Worm (Caenorhabditis elegans) whole organism, mixed stage, embryonic: ENCODE measurements around the gene memi-2.

Source experiments
- M03D4.4 ChIP-seq: sonication (generic microtip); optimal IDR thresholded peaks from 2 replicates; lab custom pipeline; 2017; ENCODE audit warnings: mild to moderate bottlenecking, missing genetic modification characterization, missing compliant biosample characterization
- blmp-1 ChIP-seq: fragments of 150-350 bp; optimal IDR thresholded peaks from 2 replicates; lab custom pipeline; 2014; ENCODE audit warnings: missing biosample characterization, missing genetic modification characterization
- ceh-39 ChIP-seq: fragments of 150-350 bp; optimal IDR thresholded peaks from 2 replicates; lab custom pipeline; 2014; ENCODE audit warnings: missing biosample characterization, missing genetic modification characterization
- ceh-43 ChIP-seq: fragments of 200-800 bp; sonication (Bioruptor generic); optimal IDR thresholded peaks from 2 replicates; lab custom pipeline; 2018; ENCODE audit warnings: mild to moderate bottlenecking, missing genetic modification characterization, moderate library complexity, missing compliant biosample characterization
- ceh-83 ChIP-seq: fragments of 200-800 bp; sonication (Bioruptor generic); optimal IDR thresholded peaks from 2 replicates; lab custom pipeline; 2018; ENCODE audit warnings: mild to moderate bottlenecking, missing genetic modification characterization, missing compliant biosample characterization
- ces-1 ChIP-seq: fragments of 150-350 bp; optimal IDR thresholded peaks from 2 replicates; lab custom pipeline; 2014; ENCODE audit warnings: missing biosample characterization, missing genetic modification reagents, missing genetic modification characterization
- cnd-1 ChIP-seq: fragments of 200-800 bp; sonication (Bioruptor generic); optimal IDR thresholded peaks from 2 replicates; lab custom pipeline; 2018; ENCODE audit warnings: mild to moderate bottlenecking, missing genetic modification characterization, missing compliant biosample characterization
- drap-1 ChIP-seq: fragments of 200-800 bp; sonication (Bioruptor generic); optimal IDR thresholded peaks from 3 replicates; lab custom pipeline; 2018; ENCODE audit warnings: mild to moderate bottlenecking, missing genetic modification characterization, missing compliant biosample characterization
- elt-1 ChIP-seq: sonication (generic microtip); optimal IDR thresholded peaks from 2 replicates; lab custom pipeline; 2017; ENCODE audit warnings: missing genetic modification characterization, mild to moderate bottlenecking, missing compliant biosample characterization, antibody characterized with exemption, moderate library complexity, borderline replicate concordance; ENCODE audit not compliant: insufficient read depth
- elt-3 ChIP-seq: fragments of 150-350 bp; optimal IDR thresholded peaks from 2 replicates; lab custom pipeline; 2014; ENCODE audit warnings: missing biosample characterization, missing genetic modification characterization
- flh-1 ChIP-seq: fragments of 200-800 bp; sonication (Bioruptor generic); optimal IDR thresholded peaks from 2 replicates; lab custom pipeline; 2018; ENCODE audit warnings: mild to moderate bottlenecking, missing genetic modification characterization, moderate library complexity, missing compliant biosample characterization
- ham-2 ChIP-seq: fragments of 200-800 bp; sonication (Bioruptor generic); optimal IDR thresholded peaks from 2 replicates; lab custom pipeline; 2018; ENCODE audit warnings: mild to moderate bottlenecking, missing genetic modification characterization, missing compliant biosample characterization
- hlh-1 ChIP-seq: fragments of 150-350 bp; optimal IDR thresholded peaks from 2 replicates; lab custom pipeline; 2014; ENCODE audit warnings: missing biosample characterization, missing genetic modification reagents, missing genetic modification characterization
- lin-13 ChIP-seq: fragments of 150-350 bp; optimal IDR thresholded peaks from 2 replicates; lab custom pipeline; 2014; ENCODE audit warnings: missing biosample characterization, missing genetic modification characterization
- lin-32 ChIP-seq: fragments of 200-800 bp; sonication (Bioruptor generic); optimal IDR thresholded peaks from 2 replicates; lab custom pipeline; 2018; ENCODE audit warnings: mild to moderate bottlenecking, missing genetic modification characterization, missing compliant biosample characterization
- lsy-2 ChIP-seq: fragments of 150-350 bp; optimal IDR thresholded peaks from 2 replicates; lab custom pipeline; 2014; ENCODE audit warnings: missing biosample characterization, missing genetic modification characterization
- mab-5 ChIP-seq: fragments of 150-350 bp; optimal IDR thresholded peaks from 2 replicates; lab custom pipeline; 2014; ENCODE audit warnings: missing biosample characterization, missing genetic modification characterization
- mep-1 ChIP-seq: fragments of 150-350 bp; optimal IDR thresholded peaks from 2 replicates; lab custom pipeline; 2017; ENCODE audit warnings: missing biosample characterization, missing genetic modification reagents, missing genetic modification characterization, inconsistent platforms
- mls-2 ChIP-seq: sonication (generic microtip); optimal IDR thresholded peaks from 2 replicates; lab custom pipeline; 2016; ENCODE audit warnings: mild to moderate bottlenecking, missing genetic modification characterization, moderate library complexity, missing compliant biosample characterization
- nhr-12 ChIP-seq: fragments of 150-350 bp; optimal IDR thresholded peaks from 2 replicates; lab custom pipeline; 2014; ENCODE audit warnings: missing biosample characterization, missing genetic modification characterization
- nhr-2 ChIP-seq: fragments of 150-350 bp; optimal IDR thresholded peaks from 2 replicates; lab custom pipeline; 2014; ENCODE audit warnings: missing biosample characterization, missing genetic modification characterization
- nhr-237 ChIP-seq: fragments of 150-350 bp; optimal IDR thresholded peaks from 2 replicates; lab custom pipeline; 2014; ENCODE audit warnings: missing biosample characterization, missing genetic modification characterization
- nhr-28 ChIP-seq: fragments of 150-350 bp; optimal IDR thresholded peaks from 2 replicates; lab custom pipeline; 2014; ENCODE audit warnings: missing biosample characterization, missing genetic modification characterization
- nhr-76 ChIP-seq: sonication (generic microtip); optimal IDR thresholded peaks from 2 replicates; lab custom pipeline; 2017; ENCODE audit warnings: missing biosample characterization, missing genetic modification characterization
- pha-4 ChIP-seq: fragments of 150-350 bp; optimal IDR thresholded peaks from 2 replicates; lab custom pipeline; 2018; ENCODE audit warnings: missing biosample characterization, missing genetic modification reagents, missing genetic modification characterization
- sem-2 ChIP-seq: fragments of 200-800 bp; sonication (Bioruptor generic); optimal IDR thresholded peaks from 2 replicates; lab custom pipeline; 2018; ENCODE audit warnings: mild to moderate bottlenecking, missing genetic modification characterization, missing compliant biosample characterization
- snpc-4 ChIP-seq: fragments of 150-350 bp; optimal IDR thresholded peaks from 2 replicates; lab custom pipeline; 2014; ENCODE audit warnings: missing biosample characterization, missing genetic modification characterization
- sptf-1 ChIP-seq: sonication (generic microtip); optimal IDR thresholded peaks from 2 replicates; lab custom pipeline; 2017; ENCODE audit warnings: mild to moderate bottlenecking, missing genetic modification characterization, moderate library complexity, missing compliant biosample characterization
- tbx-8 ChIP-seq: fragments of 200-800 bp; sonication (Bioruptor generic); optimal IDR thresholded peaks from 2 replicates; lab custom pipeline; 2018; ENCODE audit warnings: mild to moderate bottlenecking, missing genetic modification characterization, moderate library complexity, missing compliant biosample characterization
- unc-120 ChIP-seq: sonication (generic microtip); optimal IDR thresholded peaks from 2 replicates; lab custom pipeline; 2017; ENCODE audit warnings: missing genetic modification characterization, missing compliant biosample characterization; ENCODE audit not compliant: poor library complexity, severe bottlenecking
- unc-39 ChIP-seq: fragments of 150-350 bp; optimal IDR thresholded peaks from 2 replicates; lab custom pipeline; 2014; ENCODE audit warnings: missing biosample characterization, missing genetic modification characterization
- unc-62 ChIP-seq: fragments of 150-350 bp; optimal IDR thresholded peaks from 2 replicates; lab custom pipeline; 2014; ENCODE audit warnings: missing biosample characterization, missing genetic modification reagents, missing genetic modification characterization
- zip-8 ChIP-seq: fragments of 150-350 bp; optimal IDR thresholded peaks from 2 replicates; lab custom pipeline; 2014; ENCODE audit warnings: missing biosample characterization, missing genetic modification characterization
- ztf-11 ChIP-seq: fragments of 150-350 bp; optimal IDR thresholded peaks from 2 replicates; lab custom pipeline; 2014; ENCODE audit warnings: missing biosample characterization, missing genetic modification characterization

The memi-2 gene

ce11 chrIV:13412845-13413383 is 12.6 kb upstream of the memi-2 start, which contains the start of gene gcl-1:
Gene gcl-1, minus strand, starts transcription at chrIV:13412895.
- TF ChIP-seq lin-32 (GFP tag; lab: Kevin White, UChicago): no peak
- TF ChIP-seq elt-3 (tag; lab: Kevin White, UChicago): no peak
- no peak for TF ChIP-seq lsy-2 (tag; lab: Kevin White, UChicago)
- TF ChIP-seq sptf-1: no peak
- TF ChIP-seq tbx-8 (GFP tag; lab: Kevin White, UChicago): no peak
- no peak for TF ChIP-seq ztf-11
- TF ChIP-seq nhr-237 (tag; lab: Kevin White, UChicago): no peak
- TF ChIP-seq unc-39: no peak
- TF ChIP-seq ceh-39 (tag; lab: Kevin White, UChicago): no peak
- TF ChIP-seq mab-5 (tag; lab: Kevin White, UChicago): no peak
- no peak for TF ChIP-seq ham-2 (GFP tag; lab: Kevin White, UChicago)
- no peak for TF ChIP-seq nhr-12 (tag; lab: Kevin White, UChicago)
- TF ChIP-seq hlh-1 (tag; lab: Kevin White, UChicago): peak; percentile 7
- TF ChIP-seq cnd-1 (tag; lab: Kevin White, UChicago): peak; percentile 3
- TF ChIP-seq mls-2 (tag; lab: Kevin White, UChicago): no peak
- TF ChIP-seq elt-1: no peak
- TF ChIP-seq nhr-2 (tag; lab: Kevin White, UChicago): no peak
- no peak for TF ChIP-seq ceh-43 (GFP tag; lab: Kevin White, UChicago)
- peak; percentile 17 for TF ChIP-seq ces-1
- TF ChIP-seq pha-4 (tag; lab: Kevin White, UChicago): peak; percentile 31
- no peak for TF ChIP-seq ceh-83
- no peak for TF ChIP-seq nhr-28 (tag; lab: Kevin White, UChicago)
- no peak for TF ChIP-seq snpc-4 (tag; lab: Kevin White, UChicago)
- no peak for TF ChIP-seq M03D4.4
- TF ChIP-seq drap-1: no peak
- no peak for TF ChIP-seq zip-8 (tag; lab: Kevin White, UChicago)
- TF ChIP-seq flh-1 (GFP tag; lab: Kevin White, UChicago): no peak
- no peak for TF ChIP-seq blmp-1 (tag; lab: Kevin White, UChicago)

ce11 chrIV:13408018-13408417 is 7.7 kb upstream of the memi-2 start, which contains the start of gene Y62E10A.19:
Gene Y62E10A.19, minus strand, starts transcription at chrIV:13408306.
- TF ChIP-seq blmp-1 (tag; lab: Kevin White, UChicago) (peak; percentile 7), sem-2 (GFP tag; lab: Kevin White, UChicago) (no peak)

- no peak for TF ChIP-seq ham-2 (GFP tag; lab: Kevin White, UChicago)
- TF ChIP-seq tbx-8 (GFP tag; lab: Kevin White, UChicago): no peak
- no peak for TF ChIP-seq nhr-28 (tag; lab: Kevin White, UChicago)
- TF ChIP-seq unc-120 (tag; lab: Kevin White, UChicago): no peak
- no peak for TF ChIP-seq mep-1 (tag; lab: Kevin White, UChicago)
- TF ChIP-seq lin-32 (GFP tag; lab: Kevin White, UChicago): no peak
- TF ChIP-seq pha-4 (tag; lab: Kevin White, UChicago): no peak
- no peak for TF ChIP-seq nhr-12 (tag; lab: Kevin White, UChicago)
- no peak for TF ChIP-seq M03D4.4
- TF ChIP-seq sem-2 (GFP tag; lab: Kevin White, UChicago): no peak
- no peak for TF ChIP-seq nhr-76
- TF ChIP-seq mab-5 (tag; lab: Kevin White, UChicago): no peak
- TF ChIP-seq unc-39: no peak
Measured at ce11 chrIV:13398728-13399127, 1.6 kb downstream of the memi-2 start, which contains the start of gene Y62E10A.13. Gene Y62E10A.13, minus strand, starts transcription at chrIV:13399053.

- TF ChIP-seq nhr-76: no peak
- no peak for TF ChIP-seq mab-5 (tag; lab: Kevin White, UChicago)
- TF ChIP-seq sptf-1: no peak
- no peak for TF ChIP-seq lin-13 (tag; lab: Kevin White, UChicago)
Measured at ce11 chrIV:13396375-13396774, 3.9 kb downstream of the memi-2 start.

- TF ChIP-seq ces-1 (peak; percentile 57), nhr-12 (tag; lab: Kevin White, UChicago) (no peak), unc-120 (tag; lab: Kevin White, UChicago) (peak; percentile 62), ham-2 (GFP tag; lab: Kevin White, UChicago) (peak; percentile 30), nhr-237 (tag; lab: Kevin White, UChicago) (peak; percentile 27), unc-39 (no peak), ceh-83 (no peak), unc-62 (GFP tag; lab: Kevin White, UChicago) (peak; percentile 37), M03D4.4 (no peak), blmp-1 (tag; lab: Kevin White, UChicago) (no peak), elt-1 (peak; percentile 60), elt-3 (tag; lab: Kevin White, UChicago) (peak; percentile 35), flh-1 (GFP tag; lab: Kevin White, UChicago) (no peak)
Measured at ce11 chrIV:13395255-13395654, 5.1 kb downstream of the memi-2 start.
